Fruit fly (Drosophila melanogaster): ENCODE measurements around the gene CG10019.

CG10019 gene

DNA sequence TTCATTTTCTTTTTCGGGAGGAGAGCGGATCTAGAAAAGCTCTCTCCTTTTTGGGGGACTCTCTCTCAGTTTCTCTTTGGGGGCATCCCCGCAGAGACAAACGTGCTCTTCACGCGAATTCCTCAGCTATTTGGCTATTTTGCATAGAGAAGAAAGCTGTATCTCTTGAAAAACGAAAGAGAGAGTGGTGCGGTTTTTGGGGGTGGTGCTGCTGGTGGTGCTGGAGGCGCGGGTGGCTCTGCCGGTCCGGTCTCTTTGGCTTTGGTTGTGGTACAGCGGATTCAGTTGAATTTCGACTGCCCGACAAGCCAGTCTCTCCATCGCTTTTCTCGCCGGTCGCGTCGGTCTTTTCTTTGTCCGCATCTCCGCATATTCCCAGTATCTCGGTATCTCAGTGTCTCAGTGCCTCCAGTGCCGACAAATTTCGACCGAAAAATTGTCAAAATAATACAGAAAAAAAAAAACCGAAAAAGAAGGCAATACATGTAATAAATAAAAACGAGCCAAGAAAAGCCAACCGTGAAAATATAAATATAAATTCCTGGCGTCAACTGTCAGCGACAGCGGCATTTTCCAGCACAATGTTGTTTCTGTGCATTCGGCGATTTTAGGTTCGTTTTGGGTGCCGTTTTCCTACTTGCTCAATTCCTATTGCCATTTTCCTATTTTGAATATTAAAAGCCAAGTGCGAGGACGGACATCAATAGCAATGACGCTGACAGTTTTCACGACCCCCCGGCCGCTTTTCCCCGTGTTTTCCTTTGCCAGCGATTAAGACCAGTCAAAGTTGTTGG lies at the start of gene CG10019:
CG10019 (plus strand) TSS at position 285 of the 794 bp plus-strand sequence.
- TF ChIP-seq CG17801 (GFP tag; optimal IDR thresholded peaks at IDR 0.05; ENCODE audit: partially characterized antibody), result no peak

- TF ChIP-seq CG17801 (GFP tag; optimal IDR thresholded peaks at IDR 0.05; ENCODE audit: partially characterized antibody), result no peak
Observed at dm6 chr2L:3681338-3681737, 48.9 kb upstream of the CG10019 start.

dm6 chr2L:3682489-3682888 lies 47.8 kb upstream of the CG10019 start:
- no peak for TF ChIP-seq CG17801 (GFP tag; optimal IDR thresholded peaks at IDR 0.05; ENCODE audit: partially characterized antibody)

- no peak for TF ChIP-seq CG17801 (GFP tag; optimal IDR thresholded peaks at IDR 0.05; ENCODE audit: partially characterized antibody)
Observed at dm6 chr2L:3685139-3685851, 45.0 kb upstream of the CG10019 start.

DNA sequence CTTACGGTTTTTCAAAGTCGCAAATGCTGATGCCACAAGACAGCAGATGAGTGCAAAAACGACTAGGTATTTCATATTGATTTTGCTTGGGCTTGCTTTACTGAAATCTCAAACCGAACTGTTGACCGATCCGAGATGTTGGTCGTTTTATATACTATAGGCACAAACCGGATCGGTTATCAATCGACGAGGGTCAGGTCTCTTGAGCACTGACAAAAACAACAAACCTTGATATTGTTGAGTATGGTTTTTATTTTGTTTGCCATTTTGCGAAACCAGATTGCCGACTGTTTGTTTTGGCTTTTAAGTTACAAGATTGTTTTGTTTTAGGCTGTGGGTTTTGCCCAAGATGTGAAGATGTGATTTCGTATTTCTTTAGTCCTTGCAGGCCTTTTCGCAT lies 37.8 kb upstream of the CG10019 start, which contains the start of gene CG16704:
CG16704 (minus strand) TSS at position 122 of the 400 bp plus-strand sequence.
- no peak for TF ChIP-seq CG17801 (GFP tag; optimal IDR thresholded peaks at IDR 0.05; ENCODE audit: partially characterized antibody)

dm6 chr2L:3693082-3693481 lies 37.2 kb upstream of the CG10019 start, which contains the start of gene CG3513:
TSS of gene CG3513 (minus strand) at chr2L:3693182.
- TF ChIP-seq CG17801 (GFP tag; optimal IDR thresholded peaks at IDR 0.05; ENCODE audit: partially characterized antibody), result no peak

- no peak for TF ChIP-seq CG17801 (GFP tag; optimal IDR thresholded peaks at IDR 0.05; ENCODE audit: partially characterized antibody)
Observed at dm6 chr2L:3693805-3694204, 36.5 kb upstream of the CG10019 start, which contains the start of gene Acp24A4. TSS of gene Acp24A4 (minus strand) at chr2L:3693905.

DNA sequence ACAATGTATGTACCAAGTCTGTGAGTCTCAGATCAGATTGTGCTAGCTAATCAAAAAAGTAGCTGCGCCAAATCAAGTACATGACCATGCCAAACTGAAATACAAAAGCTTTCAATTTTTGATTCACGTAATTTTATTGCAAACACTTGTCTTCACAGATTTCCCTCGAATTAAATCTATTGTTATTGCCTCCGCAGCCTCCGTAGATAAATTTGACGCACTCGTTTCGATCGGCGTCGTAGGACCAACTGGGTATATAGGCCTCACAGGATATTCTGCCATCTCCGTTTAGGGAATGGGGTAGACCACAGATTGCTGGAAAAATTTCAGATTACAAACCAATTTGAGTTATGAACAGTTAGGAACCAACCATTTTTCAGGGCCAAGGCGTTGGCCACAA lies 35.3 kb upstream of the CG10019 start, which contains the start of gene CG43165:
CG43165 (minus strand) TSS at position 101 of the 400 bp plus-strand sequence.
- no peak for TF ChIP-seq CG17801 (GFP tag; optimal IDR thresholded peaks at IDR 0.05; ENCODE audit: partially characterized antibody)

DNA sequence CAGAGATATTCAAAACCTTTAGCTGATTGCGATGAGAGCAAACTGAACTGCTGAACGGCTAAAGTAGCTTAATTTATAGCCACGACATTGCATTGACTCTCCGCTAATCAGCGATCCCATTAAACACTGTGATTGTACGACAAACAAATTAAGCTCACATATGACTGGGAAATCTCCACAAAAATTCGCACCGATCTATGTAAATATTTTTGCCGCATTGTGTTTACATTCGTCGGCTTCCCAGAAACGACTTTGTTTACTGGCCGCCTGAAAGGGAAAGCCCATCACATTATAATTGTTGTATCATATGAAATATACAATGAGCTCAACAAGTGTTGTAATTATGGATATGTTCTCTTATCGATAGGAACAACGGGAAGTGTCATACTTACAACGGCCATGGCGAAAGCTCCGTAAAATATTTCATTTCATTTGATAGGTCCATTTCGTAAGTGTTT lies 34.9 kb upstream of the CG10019 start, which contains the start of gene CG16713:
CG16713 (minus strand) TSS at position 51 of the 458 bp plus-strand sequence.
- no peak for TF ChIP-seq CG17801 (GFP tag; optimal IDR thresholded peaks at IDR 0.05; ENCODE audit: partially characterized antibody)

DNA sequence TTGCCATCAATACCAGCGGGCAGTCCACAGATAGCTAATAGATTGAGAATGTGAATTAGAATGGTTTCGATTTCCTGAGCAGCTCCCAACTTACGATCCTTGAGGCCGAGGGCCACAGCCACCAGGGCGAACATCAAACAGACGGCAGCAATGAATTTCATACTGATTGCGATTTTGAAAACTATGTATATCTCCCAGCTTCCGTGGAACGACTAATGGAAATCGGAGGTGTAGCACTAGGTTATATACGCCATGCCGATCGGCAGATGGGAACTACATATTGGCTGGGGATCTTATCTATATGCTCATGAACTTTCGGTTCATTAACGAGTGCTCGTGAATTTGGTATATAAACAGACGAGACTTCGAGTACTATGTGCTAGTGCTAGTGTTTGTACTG lies 33.8 kb upstream of the CG10019 start, which contains the start of gene IM33:
IM33 (minus strand) TSS at position 221 of the 400 bp plus-strand sequence.
- TF ChIP-seq CG17801 (GFP tag; optimal IDR thresholded peaks at IDR 0.05; ENCODE audit: partially characterized antibody), result no peak

- TF ChIP-seq CG17801 (GFP tag; optimal IDR thresholded peaks at IDR 0.05; ENCODE audit: partially characterized antibody), result no peak
Observed at dm6 chr2L:3697772-3698171, 32.5 kb upstream of the CG10019 start, which contains the start of gene CG3604. TSS of gene CG3604 (minus strand) at chr2L:3697872.

DNA sequence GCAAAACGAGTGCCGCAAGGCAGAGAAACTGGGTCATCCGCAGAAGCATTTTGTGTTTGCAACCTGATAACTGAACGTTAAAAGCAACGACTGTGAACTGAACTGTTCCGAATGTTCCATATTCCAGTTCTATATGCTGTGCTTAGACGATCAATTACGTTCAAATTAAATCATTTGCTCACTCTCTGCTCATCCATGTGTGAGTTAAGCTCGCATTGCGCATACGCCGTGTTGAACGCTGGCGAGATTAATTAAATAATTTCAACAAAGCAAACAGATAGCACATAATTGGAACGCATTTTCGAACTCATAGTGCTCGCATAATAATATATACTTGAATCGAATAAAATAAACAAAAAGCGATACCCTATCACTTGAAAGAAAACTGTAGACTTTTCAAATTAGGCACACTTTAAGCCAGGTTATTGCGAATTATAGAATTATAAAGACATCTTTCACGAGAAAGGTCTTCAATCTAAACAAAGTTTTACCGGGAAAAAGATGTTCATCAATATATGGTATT lies 31.2 kb upstream of the CG10019 start, which contains the start of the genes CG10031 and CG42464:
CG10031 (minus strand) TSS at position 101 of the 523 bp plus-strand sequence.
CG42464 (plus strand) TSS at position 473 of the 523 bp plus-strand sequence.
- TF ChIP-seq CG17801 (GFP tag; optimal IDR thresholded peaks at IDR 0.05; ENCODE audit: partially characterized antibody), result no peak

DNA sequence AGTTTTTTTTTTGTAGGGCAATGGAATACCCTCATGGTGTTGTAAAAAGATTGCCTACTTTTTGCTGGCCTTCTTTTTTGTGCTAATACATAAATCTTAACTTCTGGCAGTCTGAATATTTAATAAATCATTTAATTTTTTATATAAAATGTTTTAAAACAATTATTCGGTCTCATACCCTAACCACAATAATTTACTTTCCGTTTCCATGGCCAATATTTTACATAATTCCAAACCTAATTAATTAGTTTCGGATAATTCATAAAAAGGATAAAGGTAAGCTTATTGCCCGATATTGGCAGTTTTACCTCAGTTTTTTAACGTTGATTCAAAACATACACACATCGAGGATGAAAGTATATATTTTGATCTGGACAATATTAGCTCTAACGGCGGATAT lies 30.4 kb upstream of the CG10019 start, which contains the start of gene CG42465:
CG42465 (plus strand) TSS at position 301 of the 400 bp plus-strand sequence.
- TF ChIP-seq CG17801 (GFP tag; optimal IDR thresholded peaks at IDR 0.05; ENCODE audit: partially characterized antibody), result no peak

DNA sequence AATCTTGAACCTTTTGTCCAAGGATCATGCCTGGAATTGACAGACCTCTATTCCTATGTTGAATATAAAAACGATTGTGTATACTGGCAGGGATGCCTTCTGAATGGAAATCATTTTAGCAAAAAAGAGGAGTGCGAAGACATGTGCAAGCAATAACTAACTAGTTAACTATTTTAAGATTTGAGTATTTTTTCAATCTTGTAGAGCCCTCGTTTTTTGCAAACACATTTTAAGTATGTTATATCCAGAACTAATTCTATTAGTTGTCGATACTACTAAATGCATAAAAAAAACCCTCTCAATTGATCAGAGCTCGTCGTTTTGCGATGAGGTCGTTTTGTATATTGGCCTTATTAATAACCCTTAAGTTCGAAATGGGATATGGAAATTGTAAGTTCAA lies 29.9 kb upstream of the CG10019 start, which contains the start of gene Sfp24C1:
Sfp24C1 (plus strand) TSS at position 301 of the 400 bp plus-strand sequence.
- no peak for TF ChIP-seq CG17801 (GFP tag; optimal IDR thresholded peaks at IDR 0.05; ENCODE audit: partially characterized antibody)

DNA sequence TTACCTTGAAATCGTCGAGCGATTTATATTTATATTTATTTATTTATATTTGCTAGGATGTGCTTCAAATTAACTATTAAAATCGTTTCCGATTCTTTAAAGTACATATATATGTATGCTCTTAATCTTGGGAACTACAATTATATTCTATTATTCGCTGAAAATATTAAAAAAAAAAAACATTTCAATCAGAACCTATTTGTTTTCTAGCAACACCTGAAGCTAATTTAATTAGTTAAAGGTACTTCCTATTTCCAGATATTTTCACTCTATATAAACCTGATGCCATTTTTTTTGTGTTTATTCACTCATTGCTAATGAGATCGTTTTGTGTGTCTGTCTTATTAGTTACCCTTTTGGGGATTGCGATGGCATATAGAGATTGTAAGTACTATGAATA lies 29.3 kb upstream of the CG10019 start, which contains the start of gene CG42467:
CG42467 (plus strand) TSS at position 301 of the 400 bp plus-strand sequence.
- no peak for TF ChIP-seq CG17801 (GFP tag; optimal IDR thresholded peaks at IDR 0.05; ENCODE audit: partially characterized antibody)

Data from ovary, adult (tissue).